Worm (Caenorhabditis elegans) whole organism, L4 larva: ENCODE measurements around the gene srh-19.
A peak's percentile ranks its signal among the peaks of the same experiment; 100 is the strongest.

Experiments used
- D1046.2 ChIP-seq: fragments of 200-800 bp; sonication (Bioruptor generic); IDR thresholded peaks from 2 replicates; pipeline ENCODE4 v1.3.6; 2022; ENCODE audit warnings: missing genetic modification characterization, missing compliant biosample characterization
- F44E2.7 ChIP-seq: fragments of 200-800 bp; sonication (Bioruptor generic); IDR thresholded peaks from 2 replicates; pipeline ENCODE4 v2.1.2; 2022; ENCODE audit warnings: missing genetic modification characterization, missing compliant biosample characterization
- R02D3.7 ChIP-seq: fragments of 150-350 bp; sonication (generic microtip); optimal IDR thresholded peaks from 3 replicates; lab custom pipeline; 2014; ENCODE audit warnings: missing biosample characterization, missing genetic modification characterization
- T20F7.1 ChIP-seq: fragments of 200-800 bp; sonication (Bioruptor generic); optimal IDR thresholded peaks from 2 replicates; lab custom pipeline; 2018; ENCODE audit warnings: mild to moderate bottlenecking, missing genetic modification characterization, missing compliant biosample characterization
- T26A8.4 ChIP-seq: fragments of 200-800 bp; sonication (Bioruptor generic); IDR thresholded peaks from 2 replicates; pipeline ENCODE4 v1.3.6; 2022; ENCODE audit warnings: missing genetic modification characterization, missing compliant biosample characterization
- Y105C5A.15 ChIP-seq: fragments of 200-800 bp; sonication (Bioruptor generic); IDR thresholded peaks from 2 replicates; pipeline ENCODE4 v1.3.6; 2022; ENCODE audit warnings: missing genetic modification characterization, missing compliant biosample characterization
- Y48G9A.11 ChIP-seq: fragments of 200-800 bp; sonication (Bioruptor generic); IDR thresholded peaks from 2 replicates; pipeline ENCODE4 v1.3.6; 2022; ENCODE audit warnings: missing genetic modification reagents, missing genetic modification characterization, missing compliant biosample characterization
- Y5F2A.4 ChIP-seq: fragments of 200-800 bp; sonication (Bioruptor generic); optimal IDR thresholded peaks from 2 replicates; lab custom pipeline; 2018; ENCODE audit warnings: mild to moderate bottlenecking, missing genetic modification characterization, missing compliant biosample characterization
- Y75B8A.6 ChIP-seq: fragments of 200-800 bp; sonication (Bioruptor generic); IDR thresholded peaks from 2 replicates; pipeline ENCODE4 v1.3.6; 2022; ENCODE audit warnings: missing genetic modification reagents, missing genetic modification characterization, missing compliant biosample characterization
- aly-2 ChIP-seq: sonication (generic microtip); optimal IDR thresholded peaks from 2 replicates; lab custom pipeline; 2018; ENCODE audit warnings: missing biosample characterization, missing genetic modification characterization
- ama-1 ChIP-seq: fragments of 150-350 bp; optimal IDR thresholded peaks from 2 replicates; lab custom pipeline; 2014; ENCODE audit warnings: inconsistent platforms, mixed read lengths
- attf-4 ChIP-seq: sonication (generic microtip); optimal IDR thresholded peaks from 3 replicates; lab custom pipeline; 2017; ENCODE audit warnings: missing biosample characterization, missing genetic modification characterization
- ceh-28 ChIP-seq: fragments of 150-350 bp; optimal IDR thresholded peaks from 2 replicates; lab custom pipeline; 2014; ENCODE audit warnings: missing biosample characterization, missing genetic modification reagents, missing genetic modification characterization
- ceh-62 ChIP-seq: sonication (generic microtip); optimal IDR thresholded peaks from 2 replicates; lab custom pipeline; 2017; ENCODE audit warnings: missing biosample characterization, missing genetic modification characterization
- ceh-82 ChIP-seq: sonication (generic microtip); optimal IDR thresholded peaks from 2 replicates; lab custom pipeline; 2017; ENCODE audit warnings: missing biosample characterization, missing genetic modification characterization
- ces-1 ChIP-seq: fragments of 150-350 bp; sonication (generic microtip); optimal IDR thresholded peaks from 4 replicates; lab custom pipeline; 2014; ENCODE audit warnings: missing biosample characterization, missing genetic modification reagents, missing genetic modification characterization
- daf-19 ChIP-seq: fragments of 200-800 bp; sonication (Bioruptor generic); conservative IDR thresholded peaks from 2 replicates; pipeline ENCODE4 v1.3.6; 2022; ENCODE audit warnings: missing genetic modification characterization, missing compliant biosample characterization
- dmd-6 ChIP-seq: fragments of 200-800 bp; sonication (Bioruptor generic); IDR thresholded peaks from 2 replicates; pipeline ENCODE4 v1.3.6; 2022; ENCODE audit warnings: missing genetic modification reagents, missing genetic modification characterization, missing compliant biosample characterization
- dmd-9 ChIP-seq: fragments of 200-800 bp; sonication (Bioruptor generic); IDR thresholded peaks from 2 replicates; pipeline ENCODE4 v1.3.6; 2022; ENCODE audit warnings: missing genetic modification reagents, missing genetic modification characterization, missing compliant biosample characterization
- duxl-1 ChIP-seq: sonication (generic microtip); optimal IDR thresholded peaks from 2 replicates; lab custom pipeline; 2016; ENCODE audit warnings: mild to moderate bottlenecking, missing genetic modification characterization, moderate library complexity, missing compliant biosample characterization; ENCODE audit not compliant: poor library complexity
- dve-1 ChIP-seq: sonication (generic microtip); optimal IDR thresholded peaks from 2 replicates; lab custom pipeline; 2017; ENCODE audit warnings: antibody characterized with exemption, mild to moderate bottlenecking, missing genetic modification characterization, missing compliant biosample characterization; ENCODE audit not compliant: insufficient read depth
- fkh-10 ChIP-seq: fragments of 150-350 bp; optimal IDR thresholded peaks from 2 replicates; lab custom pipeline; 2014; ENCODE audit warnings: missing biosample characterization, missing genetic modification reagents, missing genetic modification characterization
- fos-1 ChIP-seq: fragments of 150-350 bp; optimal IDR thresholded peaks from 2 replicates; lab custom pipeline; 2014; ENCODE audit warnings: missing biosample characterization, missing genetic modification characterization
- gei-8 ChIP-seq: fragments of 200-800 bp; sonication (Bioruptor generic); optimal IDR thresholded peaks from 2 replicates; lab custom pipeline; 2018; ENCODE audit warnings: mild to moderate bottlenecking, missing genetic modification characterization, missing compliant biosample characterization
- hlh-11 ChIP-seq: fragments of 200-800 bp; sonication (Bioruptor generic); optimal IDR thresholded peaks from 2 replicates; lab custom pipeline; 2018; ENCODE audit warnings: mild to moderate bottlenecking, missing genetic modification characterization, missing compliant biosample characterization
- hlh-30 ChIP-seq: sonication (generic microtip); optimal IDR thresholded peaks from 2 replicates; lab custom pipeline; 2017; ENCODE audit warnings: antibody characterized with exemption, mild to moderate bottlenecking, missing genetic modification characterization, missing compliant biosample characterization; ENCODE audit not compliant: insufficient read depth
- hmg-1.1 ChIP-seq: fragments of 200-800 bp; sonication (Bioruptor generic); IDR thresholded peaks from 2 replicates; pipeline ENCODE4 v1.3.6; 2022; ENCODE audit warnings: missing genetic modification reagents, missing genetic modification characterization, missing compliant biosample characterization
- jun-1 ChIP-seq: fragments of 150-350 bp; optimal IDR thresholded peaks from 2 replicates; lab custom pipeline; 2014; ENCODE audit warnings: missing biosample characterization, missing genetic modification reagents, missing genetic modification characterization
- lin-13 ChIP-seq: fragments of 150-350 bp; optimal IDR thresholded peaks from 2 replicates; lab custom pipeline; 2014; ENCODE audit warnings: missing biosample characterization, missing genetic modification reagents, missing genetic modification characterization
- lin-29 ChIP-seq: fragments of 200-800 bp; sonication (Bioruptor generic); IDR thresholded peaks from 2 replicates; pipeline ENCODE4 v1.3.6; 2022; ENCODE audit warnings: missing genetic modification reagents, missing genetic modification characterization, missing compliant biosample characterization
- lsy-2 ChIP-seq, 2 experiments: fragments of 150-350 bp in 1 of 2; sonication (generic microtip) in 1 of 2; optimal IDR thresholded peaks; 2 replicates each; lab custom pipeline; 2014 to 2017; ENCODE audit warnings: missing biosample characterization in 2 of 2, missing genetic modification characterization in 2 of 2
- mxl-2 ChIP-seq: fragments of 200-800 bp; sonication (Bioruptor generic); conservative IDR thresholded peaks from 2 replicates; pipeline ENCODE4 v1.3.6; 2022; ENCODE audit warnings: missing genetic modification reagents, missing genetic modification characterization, missing compliant biosample characterization
- nhr-10 ChIP-seq: fragments of 150-350 bp; optimal IDR thresholded peaks from 2 replicates; lab custom pipeline; 2014; ENCODE audit warnings: missing biosample characterization, missing genetic modification characterization
- nhr-102 ChIP-seq: sonication (generic microtip); optimal IDR thresholded peaks from 2 replicates; lab custom pipeline; 2016; ENCODE audit warnings: mild to moderate bottlenecking, missing genetic modification characterization, moderate library complexity, missing compliant biosample characterization
- nhr-11 ChIP-seq: fragments of 150-350 bp; optimal IDR thresholded peaks from 2 replicates; lab custom pipeline; 2014; ENCODE audit warnings: missing biosample characterization, missing genetic modification characterization
- nhr-111 ChIP-seq: fragments of 200-800 bp; sonication (Bioruptor generic); optimal IDR thresholded peaks from 2 replicates; lab custom pipeline; 2018; ENCODE audit warnings: mild to moderate bottlenecking, missing genetic modification characterization, missing compliant biosample characterization
- nhr-237 ChIP-seq: sonication (generic microtip); optimal IDR thresholded peaks from 2 replicates; lab custom pipeline; 2017; ENCODE audit warnings: missing biosample characterization, missing genetic modification characterization
- nhr-28 ChIP-seq: fragments of 150-350 bp; optimal IDR thresholded peaks from 2 replicates; lab custom pipeline; 2014; ENCODE audit warnings: missing biosample characterization, missing genetic modification characterization
- nhr-42 ChIP-seq: fragments of 200-800 bp; sonication (Bioruptor generic); IDR thresholded peaks from 2 replicates; pipeline ENCODE4 v1.3.6; 2022; ENCODE audit warnings: missing genetic modification characterization, missing compliant biosample characterization
- nhr-48 ChIP-seq: sonication (generic microtip); optimal IDR thresholded peaks from 2 replicates; lab custom pipeline; 2016; ENCODE audit warnings: mild to moderate bottlenecking, missing genetic modification characterization, missing compliant biosample characterization
- nhr-76 ChIP-seq: fragments of 150-350 bp; optimal IDR thresholded peaks from 2 replicates; lab custom pipeline; 2014; ENCODE audit warnings: missing biosample characterization, missing genetic modification characterization
- saeg-2 ChIP-seq: fragments of 200-800 bp; sonication (Bioruptor generic); IDR thresholded peaks from 2 replicates; pipeline ENCODE4 v1.3.6; 2022; ENCODE audit warnings: missing genetic modification reagents, missing genetic modification characterization, missing compliant biosample characterization
- skn-1 ChIP-seq: fragments of 150-350 bp; optimal IDR thresholded peaks from 2 replicates; lab custom pipeline; 2014; ENCODE audit warnings: missing biosample characterization, missing genetic modification characterization
- snpc-4 ChIP-seq: fragments of 150-350 bp; optimal IDR thresholded peaks from 2 replicates; lab custom pipeline; 2014; ENCODE audit warnings: missing biosample characterization, missing genetic modification characterization
- spr-1 ChIP-seq: sonication (generic microtip); optimal IDR thresholded peaks from 2 replicates; lab custom pipeline; 2016; ENCODE audit warnings: mild to moderate bottlenecking, missing genetic modification characterization, missing compliant biosample characterization
- spr-3 ChIP-seq: fragments of 200-800 bp; sonication (Bioruptor generic); optimal IDR thresholded peaks from 2 replicates; lab custom pipeline; 2018; ENCODE audit warnings: mild to moderate bottlenecking, missing genetic modification characterization, missing compliant biosample characterization
- tra-1 ChIP-seq: fragments of 200-800 bp; sonication (Bioruptor generic); IDR thresholded peaks from 2 replicates; pipeline ENCODE4 v1.3.6; 2022; ENCODE audit warnings: missing genetic modification reagents, missing genetic modification characterization, missing compliant biosample characterization
- vab-7 ChIP-seq: fragments of 200-800 bp; sonication (Bioruptor generic); IDR thresholded peaks from 2 replicates; pipeline ENCODE4 v1.3.6; 2022; ENCODE audit warnings: missing genetic modification reagents, missing genetic modification characterization, missing compliant biosample characterization
- zfp-2 ChIP-seq: sonication (generic microtip); optimal IDR thresholded peaks from 2 replicates; lab custom pipeline; 2016; ENCODE audit warnings: mild to moderate bottlenecking, missing genetic modification characterization, missing compliant biosample characterization
- zfp-3 ChIP-seq: fragments of 200-800 bp; sonication (Bioruptor generic); conservative IDR thresholded peaks from 2 replicates; pipeline ENCODE4 v1.3.6; 2022; ENCODE audit warnings: missing genetic modification reagents, missing genetic modification characterization, missing compliant biosample characterization
- ztf-7 ChIP-seq: fragments of 150-350 bp; optimal IDR thresholded peaks from 2 replicates; lab custom pipeline; 2014; ENCODE audit warnings: missing biosample characterization, missing genetic modification characterization

srh-19 gene

ce11 chrX:1446593-1447141 is 33.7 kb downstream of the srh-19 start, which contains the start of gene zfp-3 (continued):
- TF ChIP-seq nhr-48 (tag; lab: Kevin White, UChicago): peak; percentile 85
- TF ChIP-seq ceh-82 (tag; lab: Kevin White, UChicago): no peak
- TF ChIP-seq dmd-6 (GFP tag; lab: Robert Waterston, UW): peak; percentile 91
- TF ChIP-seq T20F7.1: no peak
- peak; percentile 25 for TF ChIP-seq fos-1 (tag; lab: Kevin White, UChicago)
- TF ChIP-seq ces-1 (GFP tag; lab: Kevin White, UChicago): peak; percentile 2
- peak; percentile 65 for TF ChIP-seq zfp-2
- TF ChIP-seq D1046.2 (GFP tag; lab: Robert Waterston, UW): no peak
- TF ChIP-seq nhr-28 (tag; lab: Kevin White, UChicago): peak; percentile 82
- peak; percentile 89 for TF ChIP-seq jun-1
- peak; percentile 77 for TF ChIP-seq dmd-9 (GFP tag; lab: Robert Waterston, UW)
- peak; percentile 81 to 93 for TF ChIP-seq lsy-2 (tag; optimal IDR thresholded peaks at IDR 0.05; lab: Kevin White, UChicago)
- peak; percentile 97 for TF ChIP-seq dve-1 (tag; lab: Kevin White, UChicago)
- TF ChIP-seq nhr-42 (GFP tag; lab: Robert Waterston, UW): peak; percentile 87; the same call in 1 of the 2 replicates
- peak; percentile 87 for TF ChIP-seq duxl-1 (tag; lab: Kevin White, UChicago)
- no peak for TF ChIP-seq mxl-2 (GFP tag; lab: Robert Waterston, UW)
- TF ChIP-seq spr-3 (GFP tag; lab: Kevin White, UChicago): peak; percentile 6
- peak; percentile 7 for TF ChIP-seq ama-1
- TF ChIP-seq nhr-102 (tag; lab: Kevin White, UChicago): peak; percentile 86
- peak; percentile 87 for TF ChIP-seq spr-1 (tag; lab: Kevin White, UChicago)
- TF ChIP-seq nhr-11: peak; percentile 94
- TF ChIP-seq lin-29 (GFP tag; lab: Robert Waterston, UW): no peak
- no peak for TF ChIP-seq nhr-10 (tag; lab: Kevin White, UChicago)
- TF ChIP-seq nhr-237 (tag; lab: Kevin White, UChicago): no peak
- TF ChIP-seq Y105C5A.15: 0 out of 2 replicates have a peak, but pooled peaks have one; percentile 31
- 0 out of 2 replicates have a peak, but pooled peaks have one; percentile 60 for TF ChIP-seq daf-19 (GFP tag; lab: Robert Waterston, UW)
- no peak for TF ChIP-seq snpc-4 (tag; lab: Kevin White, UChicago)
- TF ChIP-seq ztf-7: peak; percentile 83
- TF ChIP-seq fkh-10 (GFP tag; lab: Kevin White, UChicago): peak; percentile 95
- TF ChIP-seq vab-7: peak; percentile 43; the same call in 1 of the 2 replicates
- TF ChIP-seq lin-13 (GFP tag; lab: Kevin White, UChicago): peak; percentile 67
- TF ChIP-seq nhr-76: no peak
- no peak for TF ChIP-seq F44E2.7 (GFP tag; lab: Robert Waterston, UW)
- no peak for TF ChIP-seq aly-2
- peak; percentile 71; the same call in 1 of the 2 replicates for TF ChIP-seq zfp-3 (GFP tag; lab: Robert Waterston, UW)
- TF ChIP-seq Y5F2A.4: peak; percentile 41
- peak; percentile 96 for TF ChIP-seq hmg-1.1 (GFP tag; lab: Robert Waterston, UW)
- TF ChIP-seq Y75B8A.6 (GFP tag; lab: Robert Waterston, UW): no peak
- TF ChIP-seq hlh-11: peak; percentile 99
- TF ChIP-seq ceh-28 (tag; lab: Kevin White, UChicago): peak; percentile 72
- TF ChIP-seq ceh-62 (tag; lab: Kevin White, UChicago): no peak
- TF ChIP-seq Y48G9A.11 (GFP tag; lab: Robert Waterston, UW): no peak
- TF ChIP-seq gei-8: peak; percentile 39
- no peak for TF ChIP-seq R02D3.7 (tag; lab: Kevin White, UChicago)
- peak; percentile 99 for TF ChIP-seq hlh-30
- TF ChIP-seq T26A8.4 (GFP tag; lab: Robert Waterston, UW): peak; percentile 87
- TF ChIP-seq tra-1 (GFP tag; lab: Robert Waterston, UW): peak; percentile 81
- peak; percentile 74; the same call in 1 of the 2 replicates for TF ChIP-seq saeg-2
- TF ChIP-seq skn-1 (tag; lab: Kevin White, UChicago): peak; percentile 6
- TF ChIP-seq nhr-111 (GFP tag; lab: Kevin White, UChicago): no peak
- no peak for TF ChIP-seq attf-4 (tag; lab: Kevin White, UChicago)
